Fruit fly (Drosophila melanogaster) whole organism, prepupa: Measurements from ENCODE around the gene Srp68.

Source experiments
- CG15336 ChIP-seq: fragments of 200-800 bp; sonication (Bioruptor generic); IDR thresholded peaks from 2 replicates; pipeline ENCODE4 v1.3.6; 2022; ENCODE audit warnings: missing biosample characterization, missing genetic modification characterization
- CG1621 ChIP-seq: fragments of 200-800 bp; sonication (Bioruptor generic); optimal IDR thresholded peaks from 3 replicates; lab custom pipeline; 2018; ENCODE audit warnings: missing biosample characterization, mild to moderate bottlenecking, missing genetic modification characterization
- CG16779 ChIP-seq: fragments of 200-800 bp; sonication (Bioruptor generic); optimal IDR thresholded peaks from 3 replicates; lab custom pipeline; 2017; ENCODE audit warnings: missing biosample characterization, mild to moderate bottlenecking, missing genetic modification characterization
- CG32006 ChIP-seq: fragments of 200-800 bp; sonication (Bioruptor generic); optimal IDR thresholded peaks from 3 replicates; lab custom pipeline; 2017; ENCODE audit warnings: missing biosample characterization, mild to moderate bottlenecking, missing genetic modification characterization
- CG6854 ChIP-seq: fragments of 200-800 bp; sonication (Bioruptor generic); optimal IDR thresholded peaks from 2 replicates; lab custom pipeline; 2017; ENCODE audit warnings: missing biosample characterization, mild to moderate bottlenecking, missing genetic modification characterization
- CG7368 ChIP-seq: fragments of 200-800 bp; sonication (Bioruptor generic); optimal IDR thresholded peaks from 3 replicates; lab custom pipeline; 2016; ENCODE audit warnings: missing biosample characterization, missing genetic modification characterization
- CG8319 ChIP-seq: fragments of 200-800 bp; sonication (Bioruptor generic); optimal IDR thresholded peaks from 3 replicates; lab custom pipeline; 2016; ENCODE audit warnings: missing biosample characterization, missing genetic modification characterization
- Eip78C ChIP-seq: fragments of 200-800 bp; sonication (Bioruptor generic); peaks from one replicate; lab custom pipeline; 2016; ENCODE audit warnings: missing biosample characterization, missing genetic modification characterization
- Ets96B ChIP-seq: fragments of 200-800 bp; optimal IDR thresholded peaks from 2 replicates; lab custom pipeline; 2019; ENCODE audit warnings: missing biosample characterization, mild to moderate bottlenecking, missing genetic modification characterization, moderate library complexity
- Lpt ChIP-seq: fragments of 200-800 bp; sonication (Bioruptor generic); optimal IDR thresholded peaks from 3 replicates; lab custom pipeline; 2016; ENCODE audit warnings: missing biosample characterization, missing genetic modification characterization
- OdsH ChIP-seq: fragments of 200-800 bp; sonication (Bioruptor generic); optimal IDR thresholded peaks from 3 replicates; lab custom pipeline; 2016; ENCODE audit warnings: missing biosample characterization, missing genetic modification characterization
- dsx ChIP-seq: fragments of 200-800 bp; optimal IDR thresholded peaks from 3 replicates; lab custom pipeline; 2019; ENCODE audit warnings: missing biosample characterization, mild to moderate bottlenecking, missing genetic modification characterization, moderate library complexity; ENCODE audit not compliant: poor library complexity, severe bottlenecking

DNA sequence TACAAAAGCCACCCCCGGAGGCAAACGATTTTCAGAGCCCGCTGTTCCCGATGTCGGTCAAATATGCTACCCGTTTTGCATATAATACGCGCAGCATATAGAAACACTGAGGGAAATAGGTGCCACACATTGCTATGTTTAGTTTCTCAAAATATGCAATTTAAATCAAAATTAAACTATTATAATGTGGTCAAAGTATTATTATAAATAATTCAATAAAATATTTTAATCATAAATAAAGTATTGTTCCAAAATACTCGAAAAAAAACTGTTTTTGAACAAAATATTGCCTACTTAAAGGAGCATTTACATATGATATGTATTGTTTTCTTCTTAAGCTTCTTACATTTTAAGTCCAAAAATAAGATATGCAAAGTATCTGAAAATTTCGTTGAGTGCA lies 23.9 kb upstream of the Srp68 start:
- no peak for TF ChIP-seq CG16779 (tag; lab: Kevin White, UChicago)
- no peak for TF ChIP-seq Ets96B
- TF ChIP-seq dsx (GFP tag; lab: Kevin White, UChicago), result no peak
- TF ChIP-seq Eip78C (GFP tag; lab: Kevin White, UChicago), result no peak
- no peak for TF ChIP-seq OdsH (GFP tag; lab: Kevin White, UChicago)
- TF ChIP-seq Lpt, result no peak
- TF ChIP-seq CG6854 (GFP tag; lab: Kevin White, UChicago), result no peak
- no peak for TF ChIP-seq CG1621 (tag; lab: Kevin White, UChicago)
- peak; percentile 18 for TF ChIP-seq CG32006
- TF ChIP-seq CG7368 (GFP tag; lab: Kevin White, UChicago), result no peak
- no peak for TF ChIP-seq CG8319
- peak; percentile 41 for TF ChIP-seq CG15336 (GFP tag; lab: Robert Waterston, UW)
